Worm (Caenorhabditis elegans): ENCODE data around the gene abu-1.
A peak's percentile ranks its signal among the peaks of the same experiment; 100 is the strongest.

abu-1 gene

DNA sequence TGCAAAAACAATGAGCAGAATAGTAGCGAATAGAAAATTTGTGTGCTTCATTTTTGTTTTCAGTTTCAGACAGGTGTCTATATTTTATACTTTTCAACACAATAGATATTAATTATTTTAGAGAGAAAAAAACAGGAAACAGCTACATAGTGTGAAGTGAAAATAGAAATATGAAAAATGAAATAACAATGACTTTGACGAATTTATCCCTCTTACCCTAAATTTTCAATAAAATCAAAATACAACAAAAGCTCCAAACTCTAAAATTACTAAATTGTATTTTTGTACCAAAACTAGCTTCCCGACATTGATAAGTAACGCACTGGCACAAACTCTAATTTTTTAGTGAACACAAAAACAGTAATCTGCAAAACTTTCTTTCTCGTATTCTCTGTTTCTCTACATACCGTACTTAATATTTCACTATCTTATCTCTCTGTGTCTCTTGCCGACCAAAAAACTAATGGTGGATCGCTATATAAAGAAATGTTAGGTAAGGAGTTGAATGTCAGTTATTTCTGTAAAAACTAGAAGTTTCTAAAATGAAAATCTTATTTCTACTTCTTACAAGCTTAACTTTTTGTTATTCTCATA lies 13.6 kb upstream of the abu-1 start, which contains the start of the genes col-151 and ugt-1:
Gene col-151 (minus strand): TSS at position 51 of the 594 bp plus-strand sequence.
Gene ugt-1 (plus strand): TSS at position 491 of the 594 bp plus-strand sequence.
- no peak for TF ChIP-seq daf-16 (GFP tag; optimal IDR thresholded peaks at IDR 0.05)
- peak; percentile 41 for TF ChIP-seq daf-16 (tag; optimal IDR thresholded peaks at IDR 0.05)
- TF ChIP-seq hlh-11 (tag; optimal IDR thresholded peaks at IDR 0.05) = peak; percentile 15
- no peak for TF ChIP-seq lin-39 (tag; optimal IDR thresholded peaks at IDR 0.05)
- no peak for TF ChIP-seq lim-7 (GFP tag; IDR thresholded peaks at IDR 0.05)
- no peak for TF ChIP-seq egl-43 (GFP tag; IDR thresholded peaks at IDR 0.05)
- TF ChIP-seq nhr-77 (tag; optimal IDR thresholded peaks at IDR 0.05) = no peak
- peak; percentile 63 for TF ChIP-seq nhr-28 (tag; optimal IDR thresholded peaks at IDR 0.05)
- no peak for TF ChIP-seq unc-62 (GFP tag; optimal IDR thresholded peaks at IDR 0.05 in 1 of 2)
- no peak for TF ChIP-seq unc-62 (tag; optimal IDR thresholded peaks at IDR 0.05)
- TF ChIP-seq pqm-1 (tag; optimal IDR thresholded peaks at IDR 0.05) = peak; percentile 67
- no peak for TF ChIP-seq F49E8.2 (tag; optimal IDR thresholded peaks at IDR 0.05; ENCODE audit: borderline replicate concordance)
- TF ChIP-seq lin-13 (GFP tag; optimal IDR thresholded peaks at IDR 0.05) = no peak
- TF ChIP-seq vab-7 (GFP tag; IDR thresholded peaks at IDR 0.05) = no peak
- TF ChIP-seq zip-2 (tag; optimal IDR thresholded peaks at IDR 0.05) = no peak
- peak; percentile 46 for TF ChIP-seq dmd-6 (GFP tag; IDR thresholded peaks at IDR 0.05)
- TF ChIP-seq daf-8 (GFP tag; IDR thresholded peaks at IDR 0.05) = no peak
- no peak for TF ChIP-seq Y105C5A.15 (GFP tag; IDR thresholded peaks at IDR 0.05)
- no peak for TF ChIP-seq attf-4 (tag; optimal IDR thresholded peaks at IDR 0.05)
- peak; percentile 34 for TF ChIP-seq dve-1 (tag; optimal IDR thresholded peaks at IDR 0.05; ENCODE audit: insufficient read depth)

DNA sequence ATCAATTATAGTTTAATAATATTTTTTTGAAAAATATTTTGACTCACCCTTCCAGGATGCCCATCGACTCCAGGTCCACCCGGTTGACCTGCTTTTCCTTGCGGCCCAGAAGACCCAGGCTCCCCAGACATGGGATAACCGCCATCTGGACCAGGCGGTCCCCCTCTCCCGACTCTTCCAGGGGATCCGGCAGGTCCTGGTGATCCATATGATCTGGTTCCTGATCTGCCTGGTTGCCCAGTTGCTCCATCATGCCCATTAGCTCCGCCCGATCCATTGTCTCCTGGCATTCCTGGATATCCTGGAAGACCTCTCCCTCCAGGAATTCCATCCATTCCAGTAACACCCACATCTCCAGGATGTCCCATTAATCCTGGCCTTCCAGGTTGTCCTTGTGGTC lies 12.1 kb upstream of the abu-1 start:
- no peak for TF ChIP-seq duxl-1 (tag; optimal IDR thresholded peaks at IDR 0.05; ENCODE audit: poor library complexity)
- TF ChIP-seq egl-27 (tag; optimal IDR thresholded peaks at IDR 0.05) = no peak
- TF ChIP-seq madf-5 (GFP tag; IDR thresholded peaks at IDR 0.05) = no peak
- TF ChIP-seq set-16 (GFP tag; IDR thresholded peaks at IDR 0.05) = peak; percentile 87; the same call in 1 of the 2 replicates

DNA sequence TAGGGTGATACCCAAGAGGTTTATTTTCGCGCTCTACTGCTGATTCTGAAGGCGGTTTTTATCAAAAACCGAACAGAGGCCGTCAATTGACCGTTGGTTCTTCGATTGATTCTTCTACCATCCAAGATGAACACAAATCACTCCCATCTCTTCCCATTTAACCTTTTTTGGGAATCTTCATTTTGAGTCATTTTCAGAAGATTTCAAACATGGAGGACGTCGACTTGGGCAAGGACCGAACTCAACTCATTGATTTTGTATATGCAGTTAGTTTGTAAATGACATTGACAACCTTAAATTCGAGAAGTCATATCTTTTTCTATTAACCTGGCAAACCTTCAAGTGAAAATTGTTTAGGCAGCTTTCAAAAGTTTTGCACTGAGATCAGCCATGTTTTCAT lies 6.7 kb upstream of the abu-1 start, which contains the start of gene AC3.5:
Gene AC3.5 (plus strand): TSS at position 210 of the 400 bp plus-strand sequence.
- TF ChIP-seq unc-62 (GFP tag; optimal IDR thresholded peaks at IDR 0.05 in 1 of 2) (peak in 1 of 2 experiments; percentile 56), unc-62 (tag; optimal IDR thresholded peaks at IDR 0.05) (no peak), dmd-8 (GFP tag; IDR thresholded peaks at IDR 0.05) (no peak), nhr-28 (tag; optimal IDR thresholded peaks at IDR 0.05) (peak; percentile 88), mxl-3 (GFP tag; optimal IDR thresholded peaks at IDR 0.05) (peak; percentile 12), F37D6.2 (tag; optimal IDR thresholded peaks at IDR 0.05) (no peak), ceh-20 (GFP tag; IDR thresholded peaks at IDR 0.05) (no peak)

DNA sequence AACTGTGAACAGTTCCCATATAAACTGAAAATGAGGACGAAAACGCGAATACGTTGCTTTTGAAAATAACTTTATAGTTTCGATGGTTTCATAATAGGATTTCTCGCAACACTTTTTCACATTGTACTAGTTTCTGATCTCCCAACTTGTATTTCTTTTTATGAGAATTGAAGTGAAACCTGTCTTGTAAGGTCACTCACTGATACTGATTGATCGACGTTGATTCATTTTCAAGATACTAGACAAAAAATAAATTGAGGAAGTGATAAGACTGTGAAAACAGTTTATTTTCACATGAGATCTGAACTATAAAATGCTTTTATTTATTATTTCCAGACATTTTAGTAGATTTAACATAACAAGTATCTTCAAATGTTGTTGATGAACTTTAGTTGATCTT lies 5.8 kb upstream of the abu-1 start:
- TF ChIP-seq attf-4 (tag; optimal IDR thresholded peaks at IDR 0.05) (no peak), nhr-28 (tag; optimal IDR thresholded peaks at IDR 0.05) (peak; percentile 31), F10B5.3 (tag; optimal IDR thresholded peaks at IDR 0.05) (no peak), rbr-2 (tag; optimal IDR thresholded peaks at IDR 0.05) (no peak), unc-62 (GFP tag; optimal IDR thresholded peaks at IDR 0.05 in 1 of 2) (peak in 1 of 2 experiments; percentile 2), unc-62 (tag; optimal IDR thresholded peaks at IDR 0.05) (no peak)

DNA sequence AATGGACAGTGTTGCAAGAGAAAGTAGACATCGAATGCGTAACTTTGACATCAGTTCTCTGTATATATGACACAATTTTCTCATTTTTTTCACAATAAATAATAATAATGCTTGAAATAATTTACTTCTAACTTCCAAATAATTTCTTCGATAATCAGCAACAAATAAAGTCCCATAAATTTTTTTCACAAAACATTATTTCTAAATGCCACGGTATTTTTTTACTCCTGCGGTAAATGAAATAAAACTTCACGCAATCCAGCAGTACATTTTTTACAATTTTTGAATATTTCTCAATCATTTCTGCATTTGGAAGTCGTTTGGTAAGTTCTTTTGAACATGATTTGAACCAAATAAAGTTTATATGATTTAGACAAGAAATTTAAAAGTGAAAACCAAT lies 2.3 kb upstream of the abu-1 start, which contains the start of gene spe-10:
Gene spe-10 (plus strand): TSS at position 301 of the 400 bp plus-strand sequence.
- TF ChIP-seq nhr-237 (tag; optimal IDR thresholded peaks at IDR 0.05) = no peak
- no peak for TF ChIP-seq ceh-62 (tag; optimal IDR thresholded peaks at IDR 0.05)
- TF ChIP-seq madf-5 (GFP tag; IDR thresholded peaks at IDR 0.05) = no peak
- TF ChIP-seq Y48G9A.11 (GFP tag; IDR thresholded peaks at IDR 0.05) = no peak

Measured in whole organism, L4 larva.